Worm (Caenorhabditis elegans) whole organism, L2 larva: ENCODE results near the gene ZK863.1.

Source experiments
- Y55F3AM.14 ChIP-seq: fragments of 200-800 bp; sonication (Bioruptor generic); optimal IDR thresholded peaks from 2 replicates; lab custom pipeline; 2018; ENCODE audit warnings: mild to moderate bottlenecking, missing genetic modification characterization, missing compliant biosample characterization
- aly-2 ChIP-seq: fragments of 150-350 bp; optimal IDR thresholded peaks from 2 replicates; lab custom pipeline; 2014; ENCODE audit warnings: missing biosample characterization, missing genetic modification characterization
- dmd-4 ChIP-seq: sonication (generic microtip); optimal IDR thresholded peaks from 2 replicates; lab custom pipeline; 2017; ENCODE audit warnings: missing biosample characterization, missing genetic modification characterization
- elt-1 ChIP-seq: fragments of 150-350 bp; optimal IDR thresholded peaks from 2 replicates; lab custom pipeline; 2014; ENCODE audit warnings: missing biosample characterization, missing genetic modification characterization
- lin-13 ChIP-seq: fragments of 150-350 bp; optimal IDR thresholded peaks from 2 replicates; lab custom pipeline; 2014; ENCODE audit warnings: missing biosample characterization, missing genetic modification reagents, missing genetic modification characterization
- lin-39 ChIP-seq: fragments of 150-350 bp; optimal IDR thresholded peaks from 2 replicates; lab custom pipeline; 2014; ENCODE audit warnings: missing biosample characterization, missing genetic modification reagents, missing genetic modification characterization
- nhr-11 ChIP-seq: fragments of 150-350 bp; optimal IDR thresholded peaks from 2 replicates; lab custom pipeline; 2014; ENCODE audit warnings: missing biosample characterization, missing genetic modification characterization
- nhr-77 ChIP-seq: fragments of 150-350 bp; optimal IDR thresholded peaks from 2 replicates; lab custom pipeline; 2014; ENCODE audit warnings: missing biosample characterization, missing genetic modification characterization
- peb-1 ChIP-seq: fragments of 150-350 bp; optimal IDR thresholded peaks from 2 replicates; lab custom pipeline; 2014; ENCODE audit warnings: missing biosample characterization, missing genetic modification characterization
- skn-1 ChIP-seq: sonication (generic microtip); optimal IDR thresholded peaks from 2 replicates; lab custom pipeline; 2017; ENCODE audit warnings: missing biosample characterization, missing genetic modification characterization
- sma-9 ChIP-seq, 2 experiments: fragments of 150-350 bp in 1 of 2; sonication (generic microtip) in 1 of 2; optimal IDR thresholded peaks; 2 replicates each; lab custom pipeline; 2014 to 2016; ENCODE audit warnings: missing genetic modification characterization in 2 of 2, mild to moderate bottlenecking in 1 of 2, missing biosample characterization in 1 of 2, missing compliant biosample characterization in 1 of 2, missing genetic modification reagents in 1 of 2, moderate library complexity in 1 of 2
- unc-55 ChIP-seq: fragments of 150-350 bp; sonication (generic microtip); optimal IDR thresholded peaks from 3 replicates; lab custom pipeline; 2014; ENCODE audit warnings: missing biosample characterization, missing genetic modification reagents, missing genetic modification characterization
- zag-1 ChIP-seq: fragments of 150-350 bp; optimal IDR thresholded peaks from 2 replicates; lab custom pipeline; 2014; ENCODE audit warnings: missing biosample characterization, missing genetic modification characterization

ce11 chrV:12209951-12210350, 39.9 kb upstream of the ZK863.1 start:
- TF ChIP-seq lin-39 (no peak), nhr-77 (tag; lab: Kevin White, UChicago) (no peak), elt-1 (tag; lab: Kevin White, UChicago) (no peak), nhr-11 (no peak), skn-1 (tag; lab: Kevin White, UChicago) (no peak), dmd-4 (no peak), aly-2 (tag; lab: Kevin White, UChicago) (no peak), lin-13 (GFP tag; lab: Kevin White, UChicago) (no peak), peb-1 (no peak), zag-1 (tag; lab: Kevin White, UChicago) (no peak), sma-9 (GFP tag; optimal IDR thresholded peaks at IDR 0.05; lab: Kevin White, UChicago) (no peak), sma-9 (tag; optimal IDR thresholded peaks at IDR 0.05; lab: Kevin White, UChicago) (no peak), unc-55 (GFP tag; lab: Kevin White, UChicago) (no peak), Y55F3AM.14 (no peak)
